Fruit fly (Drosophila melanogaster): Measurements from ENCODE around the gene abd-A.

DNA sequence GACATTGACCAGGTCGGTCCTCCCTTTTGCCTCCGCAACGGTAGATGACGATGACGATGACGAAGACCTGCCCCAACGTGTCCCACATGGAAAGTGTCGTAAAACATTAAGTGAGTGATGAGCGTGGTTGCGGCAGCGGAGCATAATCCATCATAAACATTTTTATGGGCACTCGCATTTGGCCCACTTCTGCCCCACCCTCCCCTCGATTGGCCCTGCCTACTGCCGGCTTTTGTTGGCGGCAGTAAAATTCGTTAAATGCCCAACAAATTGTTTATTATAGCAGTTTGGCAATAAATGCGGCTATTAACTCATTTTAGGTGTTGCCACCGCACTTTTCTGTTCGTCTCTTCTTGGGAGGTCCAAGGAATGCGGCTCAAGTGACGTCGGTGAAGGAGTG, 41.5 kb upstream of the abd-A start:
- no peak for TF ChIP-seq CG16779 (GFP tag; IDR thresholded peaks at IDR 0.05)
- TF ChIP-seq lab (GFP tag; optimal IDR thresholded peaks at IDR 0.05): no peak
- no peak for TF ChIP-seq CG12299 (tag; optimal IDR thresholded peaks at IDR 0.05)
- no peak for TF ChIP-seq cwo (GFP tag; optimal IDR thresholded peaks at IDR 0.05)
- TF ChIP-seq shn (GFP tag; optimal IDR thresholded peaks at IDR 0.05): no peak
- TF ChIP-seq CG4820 (GFP tag; optimal IDR thresholded peaks at IDR 0.05): no peak
- no peak for TF ChIP-seq CG31441 (GFP tag; IDR thresholded peaks at IDR 0.05)
- TF ChIP-seq salm (tag; optimal IDR thresholded peaks at IDR 0.05): peak; percentile 2
- no peak for TF ChIP-seq tll (GFP tag; optimal IDR thresholded peaks at IDR 0.05)
- TF ChIP-seq CG6791 (GFP tag; IDR thresholded peaks at IDR 0.05; ENCODE audit: partially characterized antibody): no peak
- TF ChIP-seq br (optimal IDR thresholded peaks at IDR 0.05): no peak
- no peak for TF ChIP-seq ATbp (GFP tag; optimal IDR thresholded peaks at IDR 0.05)
- no peak for TF ChIP-seq Nf-YB (GFP tag; optimal IDR thresholded peaks at IDR 0.05)
